Worm (Caenorhabditis elegans): Measurements from ENCODE around the gene ugt-42.

The ugt-42 gene

ce11 chrV:628527-628926 is 18.5 kb upstream of the ugt-42 start, which contains the start of gene F48G7.9:
Gene F48G7.9 (minus strand): TSS chrV:628627.
- TF ChIP-seq nhr-67 (tag; optimal IDR thresholded peaks at IDR 0.05) (no peak), snpc-4 (tag; optimal IDR thresholded peaks at IDR 0.05) (no peak), elt-3 (tag; optimal IDR thresholded peaks at IDR 0.05) (no peak), tbx-2 (tag; optimal IDR thresholded peaks at IDR 0.05) (no peak), daf-12 (tag; optimal IDR thresholded peaks at IDR 0.05) (no peak), nhr-25 (tag; optimal IDR thresholded peaks at IDR 0.05) (no peak), unc-39 (tag; optimal IDR thresholded peaks at IDR 0.05) (no peak), sea-2 (GFP tag; optimal IDR thresholded peaks at IDR 0.05) (no peak), ceh-9 (tag; optimal IDR thresholded peaks at IDR 0.05) (no peak), eor-1 (tag; optimal IDR thresholded peaks at IDR 0.05) (no peak), mml-1 (tag; optimal IDR thresholded peaks at IDR 0.05) (no peak), lin-15B (tag; optimal IDR thresholded peaks at IDR 0.05) (no peak), nhr-23 (tag; optimal IDR thresholded peaks at IDR 0.05) (no peak), nhr-28 (tag; optimal IDR thresholded peaks at IDR 0.05) (no peak), egl-5 (tag; optimal IDR thresholded peaks at IDR 0.05) (no peak)

DNA sequence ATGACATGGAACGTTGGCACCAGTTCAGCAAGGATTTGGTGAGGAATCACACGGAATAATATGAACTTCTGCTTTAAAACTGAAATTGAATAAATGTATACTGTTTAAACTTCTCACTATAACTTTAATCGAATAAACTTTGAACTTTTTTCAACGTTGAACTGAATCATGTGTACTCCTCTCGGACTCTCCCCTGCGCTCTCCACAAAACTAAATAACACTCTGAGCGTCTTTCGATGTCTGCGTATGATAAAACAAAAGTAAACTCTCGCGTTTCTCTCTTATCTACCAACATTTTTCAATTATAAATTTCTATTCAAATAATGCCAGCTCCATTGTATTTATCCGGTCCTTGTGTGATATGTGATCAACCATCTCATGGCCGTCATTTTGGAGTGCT is 15.2 kb upstream of the ugt-42 start:
- TF ChIP-seq R02D3.7 (tag; optimal IDR thresholded peaks at IDR 0.05) (no peak), pha-4 (tag; optimal IDR thresholded peaks at IDR 0.05) (peak; percentile 59), elt-2 (tag; optimal IDR thresholded peaks at IDR 0.05) (peak; percentile 25), fkh-2 (tag; optimal IDR thresholded peaks at IDR 0.05) (no peak), nhr-23 (tag; optimal IDR thresholded peaks at IDR 0.05) (no peak), pqm-1 (tag; optimal IDR thresholded peaks at IDR 0.05) (peak; percentile 10), ZK546.5 (tag; optimal IDR thresholded peaks at IDR 0.05) (no peak), ceh-16 (tag; optimal IDR thresholded peaks at IDR 0.05) (no peak), snpc-4 (tag; optimal IDR thresholded peaks at IDR 0.05) (peak; percentile 8), nhr-12 (tag; optimal IDR thresholded peaks at IDR 0.05) (no peak), daf-12 (tag; optimal IDR thresholded peaks at IDR 0.05) (no peak), nhr-77 (tag; optimal IDR thresholded peaks at IDR 0.05) (no peak), skn-1 (tag; optimal IDR thresholded peaks at IDR 0.05) (no peak), nhr-28 (tag; optimal IDR thresholded peaks at IDR 0.05) (no peak), ztf-11 (tag; optimal IDR thresholded peaks at IDR 0.05) (no peak), nhr-43 (tag; optimal IDR thresholded peaks at IDR 0.05; ENCODE audit: poor library complexity, severe bottlenecking) (no peak)

DNA sequence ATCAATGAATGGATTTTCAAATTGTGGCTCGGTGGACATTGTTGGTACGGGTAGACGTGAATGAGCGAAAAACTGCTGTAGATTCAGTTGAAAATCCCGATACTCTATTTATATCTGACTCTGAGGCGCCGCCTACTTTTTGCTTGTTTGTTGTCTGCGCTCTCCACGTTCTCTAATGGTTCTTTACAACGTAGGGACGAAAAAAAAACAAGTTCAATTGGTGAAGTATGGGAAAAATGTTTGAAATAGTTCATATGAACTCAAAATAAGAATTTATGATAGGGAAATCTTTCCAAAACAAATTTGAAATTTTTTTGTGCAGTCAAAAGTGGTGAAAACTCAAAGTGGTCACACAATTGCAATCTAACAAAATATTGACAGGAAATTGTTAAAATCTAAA is 12.1 kb upstream of the ugt-42 start, which contains the start of gene F48G7.10:
Gene F48G7.10, minus strand, starts transcription at position 101 of the 400 bp plus-strand sequence.
- TF ChIP-seq nhr-43 (tag; optimal IDR thresholded peaks at IDR 0.05; ENCODE audit: poor library complexity, severe bottlenecking) (no peak), tbx-2 (tag; optimal IDR thresholded peaks at IDR 0.05) (no peak), pqm-1 (tag; optimal IDR thresholded peaks at IDR 0.05) (no peak), fos-1 (tag; optimal IDR thresholded peaks at IDR 0.05) (no peak), ceh-9 (tag; optimal IDR thresholded peaks at IDR 0.05) (no peak), nhr-23 (tag; optimal IDR thresholded peaks at IDR 0.05) (no peak), unc-39 (tag; optimal IDR thresholded peaks at IDR 0.05) (no peak), elt-1 (tag; optimal IDR thresholded peaks at IDR 0.05) (no peak), pha-4 (tag; optimal IDR thresholded peaks at IDR 0.05) (no peak), lin-15B (tag; optimal IDR thresholded peaks at IDR 0.05) (no peak), elt-3 (tag; optimal IDR thresholded peaks at IDR 0.05) (no peak), lin-39 (tag; optimal IDR thresholded peaks at IDR 0.05) (no peak), aly-2 (tag; optimal IDR thresholded peaks at IDR 0.05) (no peak)

DNA sequence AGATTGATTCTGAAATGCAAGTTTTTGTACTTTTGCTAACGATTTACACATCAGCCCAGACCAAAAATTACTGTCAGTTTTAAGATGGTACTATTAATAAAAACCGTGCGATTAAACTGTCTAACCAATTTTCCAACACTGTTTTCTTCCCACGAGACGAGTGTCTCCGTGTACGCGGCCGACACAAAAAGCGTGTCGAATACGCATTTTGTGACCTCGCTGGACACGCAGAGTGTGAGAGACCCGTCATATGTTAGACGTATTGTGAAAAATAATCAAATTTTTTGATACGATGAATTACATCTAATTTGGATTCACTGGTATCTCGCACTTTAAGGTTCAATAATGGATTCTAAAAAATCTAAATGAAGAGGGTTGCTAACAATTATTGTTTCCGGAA is 11.4 kb upstream of the ugt-42 start:
- TF ChIP-seq nfya-1 (tag; optimal IDR thresholded peaks at IDR 0.05; ENCODE audit: insufficient read depth) (no peak), nhr-23 (tag; optimal IDR thresholded peaks at IDR 0.05) (peak; percentile 40), elt-2 (tag; optimal IDR thresholded peaks at IDR 0.05) (peak; percentile 51), nhr-11 (tag; optimal IDR thresholded peaks at IDR 0.05) (no peak), daf-12 (tag; optimal IDR thresholded peaks at IDR 0.05) (no peak), nhr-237 (tag; optimal IDR thresholded peaks at IDR 0.05) (no peak), mdl-1 (tag; optimal IDR thresholded peaks at IDR 0.05) (no peak), nhr-77 (tag; optimal IDR thresholded peaks at IDR 0.05) (no peak), jun-1 (tag; optimal IDR thresholded peaks at IDR 0.05) (no peak), nhr-28 (tag; optimal IDR thresholded peaks at IDR 0.05) (no peak), lin-15B (tag; optimal IDR thresholded peaks at IDR 0.05) (no peak), ztf-4 (tag; optimal IDR thresholded peaks at IDR 0.05) (no peak), unc-62 (GFP tag; optimal IDR thresholded peaks at IDR 0.05) (no peak), fos-1 (tag; optimal IDR thresholded peaks at IDR 0.05) (no peak), eor-1 (tag; optimal IDR thresholded peaks at IDR 0.05) (no peak), zag-1 (tag; optimal IDR thresholded peaks at IDR 0.05) (no peak), nhr-76 (tag; optimal IDR thresholded peaks at IDR 0.05) (no peak), ama-1 (optimal IDR thresholded peaks at IDR 0.05) (no peak), nhr-43 (tag; optimal IDR thresholded peaks at IDR 0.05; ENCODE audit: poor library complexity, severe bottlenecking) (no peak), unc-39 (tag; optimal IDR thresholded peaks at IDR 0.05) (no peak), nhr-67 (tag; optimal IDR thresholded peaks at IDR 0.05) (no peak), nhr-12 (tag; optimal IDR thresholded peaks at IDR 0.05) (no peak), fkh-10 (GFP tag; optimal IDR thresholded peaks at IDR 0.05) (no peak), snpc-4 (tag; optimal IDR thresholded peaks at IDR 0.05) (peak; percentile 89), mml-1 (tag; optimal IDR thresholded peaks at IDR 0.05) (no peak), lin-39 (tag; optimal IDR thresholded peaks at IDR 0.05) (no peak), egl-27 (tag; optimal IDR thresholded peaks at IDR 0.05) (no peak), ceh-9 (tag; optimal IDR thresholded peaks at IDR 0.05) (no peak), ceh-16 (tag; optimal IDR thresholded peaks at IDR 0.05) (no peak), ZK546.5 (tag; optimal IDR thresholded peaks at IDR 0.05) (no peak), elt-1 (tag; optimal IDR thresholded peaks at IDR 0.05) (no peak), pha-4 (tag; optimal IDR thresholded peaks at IDR 0.05) (peak; percentile 52), sea-2 (GFP tag; optimal IDR thresholded peaks at IDR 0.05) (no peak), ceh-82 (tag; optimal IDR thresholded peaks at IDR 0.05) (no peak), nhr-25 (tag; optimal IDR thresholded peaks at IDR 0.05) (peak; percentile 35)
